Fruit fly (Drosophila melanogaster): ENCODE results near the gene CG45691.

DNA sequence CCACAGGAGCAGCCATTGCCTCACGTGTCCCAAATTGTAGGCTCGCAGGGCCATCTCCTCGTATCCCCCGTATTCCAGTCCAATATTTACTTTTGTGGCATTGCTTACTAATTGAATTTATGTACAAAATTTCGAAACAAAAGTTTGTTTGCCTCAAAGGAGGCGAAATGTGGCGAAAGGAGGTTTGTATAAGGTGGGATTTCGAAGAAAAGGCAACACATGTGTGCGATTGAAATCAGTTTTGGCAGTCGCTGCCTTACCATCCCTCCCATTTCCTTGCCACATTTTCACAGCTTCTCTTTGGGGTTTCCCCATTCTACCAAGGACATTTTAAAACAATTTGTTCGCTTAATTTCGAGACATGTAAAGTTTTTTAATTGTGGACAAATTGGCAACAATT, at the start of gene CG45691:
- TF ChIP-seq psq (GFP tag; optimal IDR thresholded peaks at IDR 0.05) (no peak), br (GFP tag; optimal IDR thresholded peaks at IDR 0.05) (no peak), h (GFP tag; optimal IDR thresholded peaks at IDR 0.05) (no peak), foxo (GFP tag; optimal IDR thresholded peaks at IDR 0.05) (no peak), OdsH (GFP tag; optimal IDR thresholded peaks at IDR 0.05) (no peak), jim (GFP tag; optimal IDR thresholded peaks at IDR 0.05) (no peak), pan (optimal IDR thresholded peaks at IDR 0.05) (no peak), CG32264 (GFP tag; optimal IDR thresholded peaks at IDR 0.05) (no peak), fru (GFP tag; optimal IDR thresholded peaks at IDR 0.05) (no peak), Sp1 (GFP tag; optimal IDR thresholded peaks at IDR 0.05) (no peak), tai (GFP tag; optimal IDR thresholded peaks at IDR 0.05) (no peak), Jra (GFP tag; optimal IDR thresholded peaks at IDR 0.05) (no peak), usp (GFP tag; optimal IDR thresholded peaks at IDR 0.05) (no peak), dsf (GFP tag; optimal IDR thresholded peaks at IDR 0.05; ENCODE audit: borderline replicate concordance) (no peak)

All from whole organism, wandering third instar larva.